Worm (Caenorhabditis elegans): ENCODE data around the gene K08E4.8.

DNA sequence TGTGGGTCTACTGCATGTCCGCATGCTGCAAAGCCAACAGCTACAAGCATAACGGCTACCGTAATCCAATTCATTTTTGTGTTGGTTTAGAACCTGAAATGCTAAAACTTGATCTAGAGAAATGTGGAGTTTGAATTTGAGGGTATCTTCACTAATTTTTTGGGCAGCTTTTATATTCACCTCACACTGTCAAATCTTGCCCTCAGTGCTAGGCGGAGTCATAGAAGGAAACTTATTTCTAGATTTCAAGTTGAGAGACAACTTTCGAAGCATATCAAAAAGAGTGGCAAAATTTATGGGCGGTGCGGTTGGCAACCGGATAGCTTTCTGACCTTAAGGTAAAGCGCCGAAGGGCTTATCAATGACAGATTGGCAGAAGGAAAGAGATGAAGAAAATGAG is 45.5 kb downstream of the K08E4.8 start, which contains the start of gene lips-6:
- TF ChIP-seq pqm-1 (tag; optimal IDR thresholded peaks at IDR 0.05) = no peak
- no peak for TF ChIP-seq ama-1 (optimal IDR thresholded peaks at IDR 0.05)
- TF ChIP-seq pag-3 (tag; optimal IDR thresholded peaks at IDR 0.05; ENCODE audit: borderline replicate concordance) = no peak
- TF ChIP-seq elt-2 (tag; optimal IDR thresholded peaks at IDR 0.05) = no peak
- TF ChIP-seq fkh-10 (GFP tag; optimal IDR thresholded peaks at IDR 0.05) = no peak
- TF ChIP-seq unc-86 (tag; optimal IDR thresholded peaks at IDR 0.05) = no peak
- TF ChIP-seq npax-4 (tag; optimal IDR thresholded peaks at IDR 0.05) = no peak
- TF ChIP-seq pha-4 (tag; optimal IDR thresholded peaks at IDR 0.05) = no peak
- no peak for TF ChIP-seq ceh-9 (tag; optimal IDR thresholded peaks at IDR 0.05)
- no peak for TF ChIP-seq pha-2 (tag; optimal IDR thresholded peaks at IDR 0.05)

Data from whole organism, late embryonic.